Fruit fly (Drosophila melanogaster) whole organism, embryonic: ENCODE results near the gene temp.

ENCODE experiments used
- Blimp-1 ChIP-seq: fragments of 200-800 bp; sonication (Bioruptor generic); optimal IDR thresholded peaks from 3 replicates; lab custom pipeline; 2018; ENCODE audit warnings: missing biosample characterization, missing genetic modification characterization, mild to moderate bottlenecking, moderate library complexity, missing genetic modification reagents
- CG11504 ChIP-seq: fragments of 200-800 bp; sonication (Bioruptor generic); optimal IDR thresholded peaks from 3 replicates; lab custom pipeline; 2019; ENCODE audit warnings: missing biosample characterization, mild to moderate bottlenecking, missing genetic modification characterization, moderate library complexity
- CG11723 ChIP-seq: fragments of 200-800 bp; sonication (Bioruptor generic); optimal IDR thresholded peaks from 2 replicates; lab custom pipeline; 2017; ENCODE audit warnings: missing biosample characterization, mild to moderate bottlenecking, missing genetic modification characterization
- CG14965 ChIP-seq: fragments of 200-800 bp; sonication (Bioruptor generic); optimal IDR thresholded peaks from 2 replicates; lab custom pipeline; 2016; ENCODE audit warnings: missing biosample characterization, missing genetic modification characterization, borderline replicate concordance
- CG30403 ChIP-seq: fragments of 200-800 bp; sonication (Bioruptor generic); optimal IDR thresholded peaks from 3 replicates; lab custom pipeline; 2016; ENCODE audit warnings: missing biosample characterization, missing genetic modification characterization
- D ChIP-seq, 2 experiments: fragments of 200-800 bp in 1 of 2; fragments of >200 bp in 1 of 2; sonication (Bioruptor generic) in 1 of 2; optimal IDR thresholded peaks; 2 replicates in 1 of 2; 3 replicates in 1 of 2; lab custom pipeline; 2017; ENCODE audit warnings: mild to moderate bottlenecking in 1 of 2, missing biosample characterization in 1 of 2, missing genetic modification characterization in 1 of 2, missing genetic modification reagents in 1 of 2
- Doc2 ChIP-seq: fragments of 200-800 bp; sonication (Bioruptor generic); IDR thresholded peaks from 2 replicates; pipeline ENCODE4 v1.3.6; 2022; ENCODE audit warnings: missing biosample characterization, missing genetic modification characterization
- GATAe ChIP-seq: fragments of 200-800 bp; sonication (Bioruptor generic); conservative IDR thresholded peaks from 2 replicates; pipeline ENCODE4 v1.3.6; 2022; ENCODE audit warnings: missing biosample characterization, missing genetic modification characterization
- HmgD ChIP-seq: fragments of 200-800 bp; sonication (Bioruptor generic); optimal IDR thresholded peaks from 3 replicates; lab custom pipeline; 2016; ENCODE audit warnings: missing biosample characterization, missing genetic modification characterization
- Med ChIP-seq: fragments of 200-800 bp; sonication (Bioruptor generic); peaks from one replicate; lab custom pipeline; 2016; ENCODE audit warnings: missing biosample characterization, missing genetic modification characterization, mild to moderate bottlenecking, inconsistent platforms, moderate library complexity
- NFAT ChIP-seq: fragments of 200-800 bp; sonication (Bioruptor generic); IDR thresholded peaks from 2 replicates; pipeline ENCODE4 v1.3.6; 2022; ENCODE audit warnings: missing biosample characterization, missing genetic modification characterization
- corto ChIP-seq: fragments of 200-800 bp; sonication (Bioruptor generic); optimal IDR thresholded peaks from 2 replicates; lab custom pipeline; 2016; ENCODE audit warnings: missing biosample characterization, mild to moderate bottlenecking, missing genetic modification characterization, moderate library complexity
- gce ChIP-seq: fragments of 200-800 bp; sonication (Bioruptor generic); IDR thresholded peaks from 3 replicates; pipeline ENCODE4 v1.3.6; 2022; ENCODE audit warnings: missing biosample characterization, missing genetic modification characterization

The temp gene

DNA sequence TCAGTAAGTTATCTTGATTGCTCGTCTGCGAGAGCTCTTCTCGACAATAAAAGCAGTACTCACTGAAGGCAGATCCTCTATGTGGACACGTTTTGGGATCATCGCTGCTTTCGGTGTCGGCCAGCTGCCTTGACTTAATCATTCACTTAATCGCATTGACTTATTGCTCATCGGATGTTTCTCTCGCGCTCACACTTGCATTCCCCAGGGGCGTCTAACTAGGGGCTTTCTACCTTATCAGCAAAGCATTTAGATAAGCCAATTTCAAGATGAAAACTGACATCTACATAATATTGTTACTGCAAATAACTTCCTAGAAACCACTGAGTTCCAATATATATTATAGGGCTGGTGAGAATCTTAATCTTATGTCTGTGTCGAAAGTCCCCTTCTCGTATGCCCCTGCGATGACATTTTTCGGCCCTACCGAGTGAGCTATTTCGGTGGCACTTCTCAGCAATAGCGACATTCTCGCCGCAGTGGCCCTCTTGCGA, 49.9 kb downstream of the temp start:
- TF ChIP-seq Med (GFP tag; lab: Kevin White, UChicago) (peak; percentile 25), CG30403 (GFP tag; lab: Kevin White, UChicago) (no peak), CG14965 (no peak), HmgD (GFP tag; lab: Kevin White, UChicago) (no peak), D (optimal IDR thresholded peaks at IDR 0.05; lab: Kevin White, UChicago) (no peak), D (GFP tag; optimal IDR thresholded peaks at IDR 0.05; lab: Kevin White, UChicago) (no peak), Doc2 (no peak), CG11723 (GFP tag; lab: Kevin White, UChicago) (no peak), GATAe (GFP tag; lab: Robert Waterston, UW) (no peak), corto (no peak), NFAT (GFP tag; lab: Robert Waterston, UW) (no peak), Blimp-1 (GFP tag; lab: Kevin White, UChicago) (peak; percentile 14), CG11504 (tag; lab: Kevin White, UChicago) (peak; percentile 6), gce (GFP tag; lab: Robert Waterston, UW) (no peak)
